Fruit fly (Drosophila melanogaster): ENCODE results near the gene CG13813.
A peak's percentile ranks its signal among the peaks of the same experiment; 100 is the strongest.

The CG13813 gene

dm6 chr3L:20194731-20195130 is 36.7 kb upstream of the CG13813 start (continued):
- TF ChIP-seq CG17612 (GFP tag; IDR thresholded peaks at IDR 0.05) (no peak), Asciz (GFP tag; optimal IDR thresholded peaks at IDR 0.05) (no peak), cato (GFP tag; optimal IDR thresholded peaks at IDR 0.05; ENCODE audit: borderline replicate concordance) (no peak), CG12659 (GFP tag; optimal IDR thresholded peaks at IDR 0.05) (peak; percentile 28), NC2β (GFP tag; optimal IDR thresholded peaks at IDR 0.05) (no peak), corto (GFP tag; optimal IDR thresholded peaks at IDR 0.05) (no peak), Dip2 (GFP tag; IDR thresholded peaks at IDR 0.05) (no peak), Doc2 (GFP tag; IDR thresholded peaks at IDR 0.05) (no peak), sob (GFP tag; IDR thresholded peaks at IDR 0.05) (0 out of 2 replicates have a peak, but pooled peaks have one; percentile 12), zfh2 (GFP tag; optimal IDR thresholded peaks at IDR 0.05) (peak; percentile 2), TFAM (GFP tag; optimal IDR thresholded peaks at IDR 0.05) (no peak), CG34376 (GFP tag; optimal IDR thresholded peaks at IDR 0.05) (no peak), Nf-YA (GFP tag; IDR thresholded peaks at IDR 0.05) (no peak), CG6854 (GFP tag; optimal IDR thresholded peaks at IDR 0.05) (no peak), tgo (GFP tag; IDR thresholded peaks at IDR 0.05) (peak; percentile 59; the same call in 2 of the 3 replicates), CG8281 (tag; optimal IDR thresholded peaks at IDR 0.05) (no peak), bbx (GFP tag; IDR thresholded peaks at IDR 0.05; ENCODE audit: partially characterized antibody) (no peak), CG4424 (GFP tag; optimal IDR thresholded peaks at IDR 0.05) (peak; percentile 29), CG16779 (GFP tag; IDR thresholded peaks at IDR 0.05) (no peak), sisA (GFP tag; IDR thresholded peaks at IDR 0.05) (0 out of 2 replicates have a peak, but pooled peaks have one; percentile 9), CG10321 (GFP tag; IDR thresholded peaks at IDR 0.05) (no peak), CG12219 (GFP tag; optimal IDR thresholded peaks at IDR 0.05) (peak; percentile 33), org-1 (GFP tag; optimal IDR thresholded peaks at IDR 0.05) (peak; percentile 6), chif (GFP tag; optimal IDR thresholded peaks at IDR 0.05) (peak; percentile 13 to 16), Xrp1 (GFP tag; IDR thresholded peaks at IDR 0.05) (peak; percentile 55; the same call in 1 of the 2 replicates), Gsc (GFP tag; IDR thresholded peaks at IDR 0.05) (no peak), usp (GFP tag; optimal IDR thresholded peaks at IDR 0.05) (no peak), CG3995 (GFP tag; optimal IDR thresholded peaks at IDR 0.05) (no peak), Hmr (GFP tag; optimal IDR thresholded peaks at IDR 0.05) (peak; percentile 39), CG5245 (GFP tag; optimal IDR thresholded peaks at IDR 0.05) (peak; percentile 29), onecut (GFP tag; IDR thresholded peaks at IDR 0.05) (no peak), az2 (GFP tag; optimal IDR thresholded peaks at IDR 0.05) (peak; percentile 1), CG12769 (tag; optimal IDR thresholded peaks at IDR 0.05) (peak; percentile 72), vvl (GFP tag; IDR thresholded peaks at IDR 0.05) (peak; percentile 62), CG8388 (GFP tag; optimal IDR thresholded peaks at IDR 0.05) (peak; percentile 11), Atf6 (GFP tag; IDR thresholded peaks at IDR 0.05) (peak; percentile 45; the same call in 1 of the 2 replicates), Sry-δ (GFP tag; optimal IDR thresholded peaks at IDR 0.05) (no peak), Max (GFP tag; optimal IDR thresholded peaks at IDR 0.05) (no peak), CG6791 (GFP tag; IDR thresholded peaks at IDR 0.05; ENCODE audit: partially characterized antibody) (no peak), CHES-1-like (GFP tag; optimal IDR thresholded peaks at IDR 0.05) (no peak), B-H1 (GFP tag; IDR thresholded peaks at IDR 0.05) (no peak; the same call in 2 of the 3 replicates), hb (GFP tag; IDR thresholded peaks at IDR 0.05; ENCODE audit: partially characterized antibody) (no peak), CG10565 (GFP tag; optimal IDR thresholded peaks at IDR 0.05) (no peak), E2f2 (GFP tag; IDR thresholded peaks at IDR 0.05) (no peak), CG12236 (GFP tag; optimal IDR thresholded peaks at IDR 0.05) (no peak), trh (GFP tag; optimal IDR thresholded peaks at IDR 0.05) (no peak), HLH4C (GFP tag; IDR thresholded peaks at IDR 0.05; ENCODE audit: partially characterized antibody) (no peak), Blimp-1 (GFP tag; optimal IDR thresholded peaks at IDR 0.05) (peak; percentile 37), Dad (GFP tag; optimal IDR thresholded peaks at IDR 0.05) (peak; percentile 35), CG8944 (GFP tag; optimal IDR thresholded peaks at IDR 0.05) (no peak), CG3407 (GFP tag; optimal IDR thresholded peaks at IDR 0.05) (no peak), pum (GFP tag; optimal IDR thresholded peaks at IDR 0.05) (peak; percentile 14)
